Worm (Caenorhabditis elegans) whole organism, early embryonic: ENCODE results near the gene dpy-31.

Source experiments
- ama-1 ChIP-seq: fragments of 150-350 bp; optimal IDR thresholded peaks from 2 replicates; lab custom pipeline; 2014
- pes-1 ChIP-seq: fragments of 200-800 bp; sonication (Bioruptor generic); IDR thresholded peaks from 2 replicates; pipeline ENCODE4 v1.3.6; 2022; ENCODE audit warnings: missing genetic modification reagents, missing genetic modification characterization, missing compliant biosample characterization

DNA sequence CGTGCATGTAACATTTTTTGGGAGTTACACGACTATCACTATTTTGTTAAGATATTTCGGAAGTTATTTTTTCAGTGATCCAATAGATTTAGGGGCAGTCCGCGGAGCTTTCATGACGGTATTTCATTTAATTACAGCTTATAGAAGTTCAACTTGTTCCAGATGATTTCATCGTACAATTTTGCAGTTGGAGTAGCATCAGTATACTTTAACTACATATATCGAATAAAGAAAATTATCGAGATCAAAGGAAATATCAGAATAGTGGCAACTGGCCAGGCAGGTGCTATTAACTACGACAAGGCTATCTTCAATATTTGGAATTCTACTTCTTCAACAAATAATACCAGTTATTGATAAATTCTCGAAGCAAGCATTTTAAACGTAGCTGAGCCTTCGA lies 23.5 kb upstream of the dpy-31 start:
- TF ChIP-seq ama-1 (lab: Kevin White, UChicago): no peak
- no peak for TF ChIP-seq pes-1
